Worm (Caenorhabditis elegans): ENCODE measurements around the gene Y47D7A.12.

DNA sequence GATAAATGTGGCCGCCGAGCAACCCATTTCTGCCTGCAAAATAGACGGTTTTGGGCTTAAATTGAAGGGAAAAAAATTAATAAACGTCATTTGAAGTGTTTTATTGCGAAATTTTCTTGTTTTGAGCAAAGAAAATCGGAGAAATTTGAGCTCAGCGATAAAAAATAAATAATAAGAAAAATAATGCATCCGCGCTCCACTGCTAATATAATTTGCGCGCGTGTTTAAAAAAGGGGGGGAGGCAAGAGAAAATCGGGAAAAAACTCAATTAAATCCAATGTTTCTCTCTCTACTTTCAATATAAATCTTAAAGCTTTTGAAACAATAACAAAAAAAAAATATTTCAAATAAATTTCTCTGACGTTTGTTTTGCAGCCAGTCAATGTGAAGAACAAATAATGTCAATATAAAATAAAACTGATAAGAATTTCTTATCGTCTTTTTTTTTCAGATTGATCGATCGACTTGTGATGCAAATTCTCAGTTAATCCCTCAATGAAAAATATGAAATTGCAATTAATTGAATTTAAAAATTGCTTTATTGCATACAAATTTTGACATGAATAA lies 21.1 kb upstream of the Y47D7A.12 start, which contains the start of gene rft-2:
- TF ChIP-seq unc-62 (GFP tag; optimal IDR thresholded peaks at IDR 0.05) (no peak), ztf-6 (GFP tag; IDR thresholded peaks at IDR 0.05) (no peak), madf-3 (GFP tag; IDR thresholded peaks at IDR 0.05) (no peak)
